Worm (Caenorhabditis elegans) whole organism, early embryonic: ENCODE data around the gene ric-4.

Experiments used
- B0310.2 ChIP-seq: sonication (generic microtip); optimal IDR thresholded peaks from 2 replicates; lab custom pipeline; 2016; ENCODE audit warnings: mild to moderate bottlenecking, missing genetic modification characterization, missing compliant biosample characterization
- F13C5.2 ChIP-seq: sonication (generic microtip); optimal IDR thresholded peaks from 2 replicates; lab custom pipeline; 2017; ENCODE audit warnings: mild to moderate bottlenecking, missing genetic modification characterization, inconsistent platforms, missing compliant biosample characterization
- aly-1 ChIP-seq: sonication (generic microtip); optimal IDR thresholded peaks from 2 replicates; lab custom pipeline; 2016; ENCODE audit warnings: missing genetic modification characterization, missing compliant biosample characterization
- ama-1 ChIP-seq: fragments of 150-350 bp; optimal IDR thresholded peaks from 2 replicates; lab custom pipeline; 2014
- ceh-13 ChIP-seq: fragments of 200-800 bp; sonication (Bioruptor generic); optimal IDR thresholded peaks from 2 replicates; lab custom pipeline; 2018; ENCODE audit warnings: mild to moderate bottlenecking, missing genetic modification characterization, missing compliant biosample characterization
- ceh-36 ChIP-seq: sonication (generic microtip); optimal IDR thresholded peaks from 2 replicates; lab custom pipeline; 2016; ENCODE audit warnings: missing genetic modification characterization, inconsistent platforms, missing compliant biosample characterization
- flt-1 ChIP-seq: fragments of 200-800 bp; sonication (Bioruptor generic); IDR thresholded peaks from 2 replicates; pipeline ENCODE4 v1.3.6; 2022; ENCODE audit warnings: missing genetic modification characterization, missing compliant biosample characterization
- hmbx-1 ChIP-seq: sonication (generic microtip); optimal IDR thresholded peaks from 2 replicates; lab custom pipeline; 2016; ENCODE audit warnings: mild to moderate bottlenecking, missing genetic modification characterization, missing compliant biosample characterization
- hnd-1 ChIP-seq: sonication (generic microtip); optimal IDR thresholded peaks from 2 replicates; lab custom pipeline; 2016; ENCODE audit warnings: missing genetic modification characterization, missing compliant biosample characterization
- pes-1 ChIP-seq: fragments of 200-800 bp; sonication (Bioruptor generic); IDR thresholded peaks from 2 replicates; pipeline ENCODE4 v1.3.6; 2022; ENCODE audit warnings: missing genetic modification reagents, missing genetic modification characterization, missing compliant biosample characterization
- scrt-1 ChIP-seq: fragments of 200-800 bp; sonication (Bioruptor generic); IDR thresholded peaks from 2 replicates; pipeline ENCODE4 v1.3.6; 2022; ENCODE audit warnings: missing genetic modification characterization, missing compliant biosample characterization
- tbx-11 ChIP-seq: fragments of 200-800 bp; sonication (Bioruptor generic); IDR thresholded peaks from 2 replicates; pipeline ENCODE4 v1.3.6; 2022; ENCODE audit warnings: missing genetic modification characterization, missing compliant biosample characterization
- tbx-37 ChIP-seq: fragments of 200-800 bp; sonication (Bioruptor generic); conservative IDR thresholded peaks from 2 replicates; pipeline ENCODE4 v1.3.6; 2022; ENCODE audit warnings: missing genetic modification reagents, missing genetic modification characterization, missing compliant biosample characterization
- tra-4 ChIP-seq: sonication (generic microtip); optimal IDR thresholded peaks from 2 replicates; lab custom pipeline; 2017; ENCODE audit warnings: missing genetic modification characterization, missing compliant biosample characterization

ce11 chrV:10317294-10317693 lies 47.2 kb upstream of the ric-4 start, which contains the start of gene asps-1:
- TF ChIP-seq ceh-13 (GFP tag; lab: Kevin White, UChicago) (no peak), ama-1 (lab: Kevin White, UChicago) (no peak), hnd-1 (tag; lab: Kevin White, UChicago) (no peak), F13C5.2 (tag; lab: Kevin White, UChicago) (no peak), hmbx-1 (tag; lab: Kevin White, UChicago) (no peak), aly-1 (no peak), flt-1 (GFP tag; lab: Robert Waterston, UW) (no peak), B0310.2 (tag; lab: Kevin White, UChicago) (no peak), pes-1 (GFP tag; lab: Robert Waterston, UW) (no peak), tra-4 (no peak), tbx-37 (no peak), tbx-11 (no peak), scrt-1 (no peak), ceh-36 (tag; lab: Kevin White, UChicago) (no peak)
